Fruit fly (Drosophila melanogaster): Measurements from ENCODE around the gene CG6793.

dm6 chr3L:12084969-12085690, 42.9 kb downstream of the CG6793 start:
- no peak for TF ChIP-seq CG8478 (optimal IDR thresholded peaks at IDR 0.05)
- no peak for TF ChIP-seq CTCF (optimal IDR thresholded peaks at IDR 0.05)

All from S2 (cell line).